Fruit fly (Drosophila melanogaster) whole organism, embryonic: ENCODE data around the gene RpS15Aa.

Experiments used
- Asciz ChIP-seq: fragments of 200-800 bp; sonication (Bioruptor generic); optimal IDR thresholded peaks from 2 replicates; lab custom pipeline; 2017; ENCODE audit warnings: missing biosample characterization, mild to moderate bottlenecking, missing genetic modification characterization, missing genetic modification reagents
- CG1024 ChIP-seq: fragments of 200-800 bp; sonication (Bioruptor generic); IDR thresholded peaks from 2 replicates; pipeline ENCODE4 v1.3.6; 2022; ENCODE audit warnings: missing biosample characterization, missing genetic modification characterization
- CG10565 ChIP-seq: fragments of 200-800 bp; sonication (Bioruptor generic); optimal IDR thresholded peaks from 3 replicates; lab custom pipeline; 2016; ENCODE audit warnings: missing biosample characterization, mild to moderate bottlenecking, missing genetic modification characterization
- CG12219 ChIP-seq: fragments of 200-800 bp; sonication (Bioruptor generic); optimal IDR thresholded peaks from 3 replicates; lab custom pipeline; 2018; ENCODE audit warnings: missing biosample characterization, mild to moderate bottlenecking, missing genetic modification characterization
- CG12236 ChIP-seq: fragments of 200-800 bp; sonication (Bioruptor generic); optimal IDR thresholded peaks from 2 replicates; lab custom pipeline; 2016; ENCODE audit warnings: missing biosample characterization, missing genetic modification characterization
- CG12659 ChIP-seq: fragments of 200-800 bp; sonication (Bioruptor generic); optimal IDR thresholded peaks from 3 replicates; lab custom pipeline; 2017; ENCODE audit warnings: mild to moderate bottlenecking, missing biosample characterization, missing genetic modification reagents, missing genetic modification characterization
- CG13296 ChIP-seq: fragments of 200-800 bp; sonication (Bioruptor generic); optimal IDR thresholded peaks from 3 replicates; lab custom pipeline; 2018; ENCODE audit warnings: missing biosample characterization, mild to moderate bottlenecking, missing genetic modification characterization
- CG15601 ChIP-seq: fragments of 200-800 bp; sonication (Bioruptor generic); optimal IDR thresholded peaks from 3 replicates; lab custom pipeline; 2019; ENCODE audit warnings: missing biosample characterization, mild to moderate bottlenecking, missing genetic modification characterization, moderate library complexity
- CG17359 ChIP-seq: fragments of 200-800 bp; sonication (Bioruptor generic); optimal IDR thresholded peaks from 3 replicates; lab custom pipeline; 2018; ENCODE audit warnings: missing biosample characterization, mild to moderate bottlenecking, missing genetic modification characterization, moderate library complexity
- CG2202 ChIP-seq: fragments of 200-800 bp; sonication (Bioruptor generic); optimal IDR thresholded peaks from 2 replicates; lab custom pipeline; 2018; ENCODE audit warnings: missing biosample characterization, mild to moderate bottlenecking, missing genetic modification characterization
- CG31365 ChIP-seq: fragments of 200-800 bp; sonication (Bioruptor generic); optimal IDR thresholded peaks from 2 replicates; lab custom pipeline; 2018; ENCODE audit warnings: missing biosample characterization, mild to moderate bottlenecking, missing genetic modification characterization
- CG5953 ChIP-seq: fragments of 200-800 bp; sonication (Bioruptor generic); IDR thresholded peaks from 2 replicates; pipeline ENCODE4 v1.3.6; 2022; ENCODE audit warnings: missing biosample characterization, missing genetic modification characterization
- CG6175 ChIP-seq: fragments of 200-800 bp; sonication (Bioruptor generic); IDR thresholded peaks from 3 replicates; pipeline ENCODE4 v1.3.6; 2022; ENCODE audit warnings: missing biosample characterization, missing genetic modification characterization
- CG6813 ChIP-seq: fragments of 200-800 bp; sonication (Bioruptor generic); optimal IDR thresholded peaks from 2 replicates; lab custom pipeline; 2017; ENCODE audit warnings: missing biosample characterization, missing genetic modification characterization, mild to moderate bottlenecking, moderate library complexity, missing genetic modification reagents
- CG8478 ChIP-seq: fragments of >200 bp; optimal IDR thresholded peaks from 2 replicates; lab custom pipeline; 2018
- CG9727 ChIP-seq: fragments of 200-800 bp; sonication (Bioruptor generic); optimal IDR thresholded peaks from 3 replicates; lab custom pipeline; 2017; ENCODE audit warnings: missing biosample characterization, mild to moderate bottlenecking, missing genetic modification characterization
- CG9797 ChIP-seq: fragments of 200-800 bp; sonication (Bioruptor generic); optimal IDR thresholded peaks from 3 replicates; lab custom pipeline; 2018; ENCODE audit warnings: missing biosample characterization, mild to moderate bottlenecking, missing genetic modification characterization
- CG9932 ChIP-seq: fragments of 200-800 bp; sonication (Bioruptor generic); IDR thresholded peaks from 2 replicates; pipeline ENCODE4 v1.3.6; 2022; ENCODE audit warnings: missing biosample characterization, missing genetic modification characterization
- D19A ChIP-seq: fragments of 200-800 bp; optimal IDR thresholded peaks from 3 replicates; lab custom pipeline; 2019; ENCODE audit warnings: missing biosample characterization, mild to moderate bottlenecking, missing genetic modification characterization, moderate library complexity
- D19B ChIP-seq: fragments of 200-800 bp; sonication (Bioruptor generic); optimal IDR thresholded peaks from 2 replicates; lab custom pipeline; 2017; ENCODE audit warnings: missing biosample characterization, mild to moderate bottlenecking, missing genetic modification characterization
- Dbx ChIP-seq: fragments of 200-800 bp; sonication (Bioruptor generic); IDR thresholded peaks from 3 replicates; pipeline ENCODE4 v1.3.6; 2022; ENCODE audit warnings: missing biosample characterization, missing genetic modification characterization
- Dll ChIP-seq: fragments of 200-800 bp; sonication (Bioruptor generic); IDR thresholded peaks from 4 replicates; pipeline ENCODE4 v1.3.6; 2022; ENCODE audit warnings: missing biosample characterization, missing genetic modification characterization; ENCODE audit not compliant: partially characterized antibody
- E2f2 ChIP-seq: fragments of 200-800 bp; sonication (Bioruptor generic); IDR thresholded peaks from 2 replicates; pipeline ENCODE4 v1.3.6; 2022; ENCODE audit warnings: missing biosample characterization, missing genetic modification characterization
- Hmx ChIP-seq: fragments of 200-800 bp; sonication (Bioruptor generic); optimal IDR thresholded peaks from 2 replicates; lab custom pipeline; 2016; ENCODE audit warnings: missing biosample characterization, missing genetic modification characterization
- Jarid2 ChIP-seq: fragments of 200-800 bp; sonication (Bioruptor generic); optimal IDR thresholded peaks from 3 replicates; lab custom pipeline; 2017; ENCODE audit warnings: mild to moderate bottlenecking, missing biosample characterization, missing genetic modification reagents, missing genetic modification characterization
- Med ChIP-seq: fragments of 200-800 bp; sonication (Bioruptor generic); peaks from one replicate; lab custom pipeline; 2016; ENCODE audit warnings: missing biosample characterization, missing genetic modification characterization, mild to moderate bottlenecking, inconsistent platforms, moderate library complexity
- Nf-YB ChIP-seq: fragments of 200-800 bp; sonication (Bioruptor generic); optimal IDR thresholded peaks from 3 replicates; lab custom pipeline; 2019; ENCODE audit warnings: missing biosample characterization, mild to moderate bottlenecking, missing genetic modification characterization, moderate library complexity
- Nf-YC ChIP-seq: fragments of 200-800 bp; optimal IDR thresholded peaks from 3 replicates; lab custom pipeline; 2019; ENCODE audit warnings: missing biosample characterization, mild to moderate bottlenecking, missing genetic modification characterization, moderate library complexity
- Oaz ChIP-seq: fragments of 200-800 bp; sonication (Bioruptor generic); IDR thresholded peaks from 2 replicates; pipeline ENCODE4 v1.3.6; 2022; ENCODE audit warnings: missing biosample characterization, missing genetic modification characterization
- Poxn ChIP-seq: fragments of 200-800 bp; sonication (Bioruptor generic); IDR thresholded peaks from 2 replicates; pipeline ENCODE4 v1.3.6; 2022; ENCODE audit warnings: missing biosample characterization, missing genetic modification characterization
- Ptx1 ChIP-seq: fragments of 200-800 bp; sonication (Bioruptor generic); IDR thresholded peaks from 2 replicates; pipeline ENCODE4 v1.3.6; 2022; ENCODE audit warnings: missing biosample characterization, missing genetic modification characterization
- Tbp ChIP-seq: fragments of >200 bp; optimal IDR thresholded peaks from 2 replicates; lab custom pipeline; 2018; ENCODE audit warnings: missing biosample characterization, missing genetic modification characterization
- al ChIP-seq: fragments of 200-800 bp; sonication (Bioruptor generic); IDR thresholded peaks from 2 replicates; pipeline ENCODE4 v1.3.6; 2022; ENCODE audit warnings: missing biosample characterization, missing genetic modification characterization
- bigmax ChIP-seq: fragments of 200-800 bp; sonication (Bioruptor generic); optimal IDR thresholded peaks from 2 replicates; lab custom pipeline; 2018; ENCODE audit warnings: missing biosample characterization, mild to moderate bottlenecking, missing genetic modification characterization
- br ChIP-seq: fragments of >200 bp; optimal IDR thresholded peaks from 2 replicates; lab custom pipeline; 2017
- bsh ChIP-seq, 2 experiments: fragments of 200-800 bp; sonication (Bioruptor generic); optimal IDR thresholded peaks; 2 replicates each; lab custom pipeline; 2017 to 2018; ENCODE audit warnings: mild to moderate bottlenecking in 2 of 2, missing biosample characterization in 2 of 2, missing genetic modification characterization in 2 of 2, moderate library complexity in 1 of 2
- cas ChIP-seq: fragments of 200-800 bp; sonication (Bioruptor generic); IDR thresholded peaks from 2 replicates; pipeline ENCODE4 v1.3.6; 2022; ENCODE audit warnings: missing biosample characterization, missing genetic modification characterization
- cato ChIP-seq: fragments of 200-800 bp; sonication (Bioruptor generic); optimal IDR thresholded peaks from 2 replicates; lab custom pipeline; 2016; ENCODE audit warnings: missing biosample characterization, missing genetic modification characterization, borderline replicate concordance
- cg ChIP-seq: fragments of 200-800 bp; sonication (Bioruptor generic); optimal IDR thresholded peaks from 3 replicates; lab custom pipeline; 2019; ENCODE audit warnings: missing biosample characterization, mild to moderate bottlenecking, missing genetic modification characterization, moderate library complexity
- fru ChIP-seq: fragments of >200 bp; optimal IDR thresholded peaks from 2 replicates; lab custom pipeline; 2017
- ftz-f1 ChIP-seq: fragments of 200-800 bp; sonication (Bioruptor generic); optimal IDR thresholded peaks from 2 replicates; lab custom pipeline; 2016; ENCODE audit warnings: missing biosample characterization, missing genetic modification characterization
- insv ChIP-seq, 2 experiments: fragments of 200-800 bp; sonication (Bioruptor generic); optimal IDR thresholded peaks; 3 replicates each; lab custom pipeline; 2016 to 2018; ENCODE audit warnings: missing biosample characterization in 2 of 2, missing genetic modification characterization in 2 of 2
- row ChIP-seq: fragments of 200-800 bp; sonication (Bioruptor generic); IDR thresholded peaks from 3 replicates; pipeline ENCODE4 v1.3.6; 2022; ENCODE audit warnings: missing biosample characterization, missing genetic modification characterization
- sd ChIP-seq: fragments of 200-800 bp; sonication (Bioruptor generic); optimal IDR thresholded peaks from 3 replicates; lab custom pipeline; 2018; ENCODE audit warnings: missing biosample characterization, mild to moderate bottlenecking, missing genetic modification characterization, moderate library complexity
- seq ChIP-seq: fragments of 200-800 bp; sonication (Bioruptor generic); IDR thresholded peaks from 2 replicates; pipeline ENCODE4 v1.3.6; 2022; ENCODE audit warnings: missing biosample characterization, missing genetic modification characterization
- so ChIP-seq: fragments of 200-800 bp; sonication (Bioruptor generic); IDR thresholded peaks from 3 replicates; pipeline ENCODE4 v1.3.6; 2022; ENCODE audit warnings: missing biosample characterization, missing genetic modification characterization
- ssp ChIP-seq: fragments of 200-800 bp; sonication (Bioruptor generic); IDR thresholded peaks from 2 replicates; pipeline ENCODE4 v1.3.6; 2022; ENCODE audit warnings: missing biosample characterization, missing genetic modification characterization
- ttk ChIP-seq: fragments of 200-800 bp; sonication (Bioruptor generic); IDR thresholded peaks from 2 replicates; pipeline ENCODE4 v2.1.2; 2022; ENCODE audit warnings: missing biosample characterization, missing genetic modification characterization
- tup ChIP-seq: fragments of 200-800 bp; sonication (Bioruptor generic); optimal IDR thresholded peaks from 2 replicates; lab custom pipeline; 2016; ENCODE audit warnings: missing biosample characterization, mild to moderate bottlenecking, missing genetic modification characterization, moderate library complexity
- twi ChIP-seq: fragments of 200-800 bp; optimal IDR thresholded peaks from 2 replicates; lab custom pipeline; 2019; ENCODE audit warnings: missing biosample characterization, mild to moderate bottlenecking, missing genetic modification characterization, moderate library complexity
- vvl ChIP-seq: fragments of 200-800 bp; sonication (Bioruptor generic); IDR thresholded peaks from 2 replicates; pipeline ENCODE4 v1.3.6; 2022; ENCODE audit warnings: missing biosample characterization, missing genetic modification characterization
- zf30C ChIP-seq: fragments of 200-800 bp; sonication (Bioruptor generic); optimal IDR thresholded peaks from 3 replicates; lab custom pipeline; 2018; ENCODE audit warnings: missing biosample characterization, mild to moderate bottlenecking, missing genetic modification characterization

The RpS15Aa gene

dm6 chrX:13314789-13315462, 22.6 kb downstream of the RpS15Aa start (continued):
- TF ChIP-seq D19A (tag; lab: Kevin White, UChicago) (peak; percentile 75), Asciz (GFP tag; lab: Kevin White, UChicago) (no peak), CG15601 (tag; lab: Kevin White, UChicago) (no peak), sd (tag; lab: Kevin White, UChicago) (no peak), so (GFP tag; lab: Robert Waterston, UW) (no peak), Nf-YC (tag; lab: Kevin White, UChicago) (no peak), CG9932 (GFP tag; lab: Robert Waterston, UW) (no peak), zf30C (GFP tag; lab: Kevin White, UChicago) (no peak), Poxn (GFP tag; lab: Robert Waterston, UW) (no peak), Med (peak; percentile 61), D19B (GFP tag; lab: Kevin White, UChicago) (no peak), CG9797 (GFP tag; lab: Kevin White, UChicago) (no peak), cas (GFP tag; lab: Robert Waterston, UW) (no peak), twi (no peak), CG8478 (no peak), CG1024 (GFP tag; lab: Robert Waterston, UW) (no peak), Hmx (no peak), vvl (GFP tag; lab: Robert Waterston, UW) (no peak), ssp (GFP tag; lab: Robert Waterston, UW) (no peak), fru (lab: Kevin White, UChicago) (no peak), Tbp (GFP tag; lab: Kevin White, UChicago) (no peak), tup (GFP tag; lab: Kevin White, UChicago) (no peak), ttk (GFP tag; lab: Robert Waterston, UW) (no peak), CG9727 (GFP tag; lab: Kevin White, UChicago) (no peak), bsh (GFP tag; optimal IDR thresholded peaks at IDR 0.05; lab: Kevin White, UChicago) (no peak), CG12659 (no peak), ftz-f1 (GFP tag; lab: Kevin White, UChicago) (no peak), CG5953 (GFP tag; lab: Robert Waterston, UW) (0 out of 2 replicates have a peak, but pooled peaks have one; percentile 18), Ptx1 (GFP tag; lab: Robert Waterston, UW) (no peak), Oaz (GFP tag; lab: Robert Waterston, UW) (no peak), CG10565 (GFP tag; lab: Kevin White, UChicago) (no peak), CG13296 (GFP tag; lab: Kevin White, UChicago) (no peak), al (GFP tag; lab: Robert Waterston, UW) (no peak), Dbx (GFP tag; lab: Robert Waterston, UW) (no peak), Jarid2 (peak; percentile 47), CG12219 (GFP tag; lab: Kevin White, UChicago) (no peak), CG6813 (no peak), E2f2 (GFP tag; lab: Robert Waterston, UW) (no peak), Dll (GFP tag; lab: Robert Waterston, UW) (no peak), cg (GFP tag; lab: Kevin White, UChicago) (peak; percentile 39), CG2202 (tag; lab: Kevin White, UChicago) (no peak), bigmax (GFP tag; lab: Kevin White, UChicago) (no peak), Nf-YB (no peak), br (lab: Kevin White, UChicago) (no peak), CG12236 (GFP tag; lab: Kevin White, UChicago) (no peak), CG17359 (tag; lab: Kevin White, UChicago) (peak; percentile 14), insv (GFP tag; optimal IDR thresholded peaks at IDR 0.05; lab: Kevin White, UChicago) (no peak), row (0 out of 3 replicates have a peak, but pooled peaks have one; percentile 15), CG31365 (tag; lab: Kevin White, UChicago) (no peak), cato (GFP tag; lab: Kevin White, UChicago) (no peak), CG6175 (GFP tag; lab: Robert Waterston, UW) (peak; percentile 56; the same call in 1 of the 3 replicates), seq (no peak)
